Fruit fly (Drosophila melanogaster): ENCODE data around the gene CG9287.
A peak's percentile ranks its signal among the peaks of the same experiment; 100 is the strongest.

Gene CG9287

DNA sequence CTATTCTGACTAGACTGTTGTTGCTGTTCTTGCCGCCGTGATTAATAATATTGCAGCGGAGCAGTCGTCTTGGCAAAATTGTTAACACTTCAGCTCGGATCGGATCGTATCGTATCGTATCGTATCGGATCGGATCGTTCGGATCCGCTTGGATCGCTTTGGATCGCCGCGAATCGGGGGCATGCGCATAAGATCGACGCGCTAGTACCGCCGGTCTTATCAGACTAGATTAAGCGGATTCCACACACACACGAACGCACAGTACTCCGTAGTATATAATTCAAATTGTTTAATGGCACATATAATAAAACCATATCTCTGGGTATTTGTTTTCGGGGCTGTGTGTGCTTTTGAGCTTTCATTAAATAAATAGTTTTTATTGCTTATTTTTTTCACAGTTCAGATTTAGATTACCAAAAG lies 20.3 kb upstream of the CG9287 start (continued):
- TF ChIP-seq corto (GFP tag; optimal IDR thresholded peaks at IDR 0.05) (no peak), Rfx (GFP tag; IDR thresholded peaks at IDR 0.05) (peak; percentile 46; the same call in 1 of the 2 replicates), CG1602 (GFP tag; optimal IDR thresholded peaks at IDR 0.05) (no peak), crc (GFP tag; optimal IDR thresholded peaks at IDR 0.05) (no peak), CG18476 (GFP tag; optimal IDR thresholded peaks at IDR 0.05) (no peak), mirr (GFP tag; optimal IDR thresholded peaks at IDR 0.05) (peak; percentile 98), Abd-B (GFP tag; optimal IDR thresholded peaks at IDR 0.05) (no peak), onecut (GFP tag; IDR thresholded peaks at IDR 0.05) (peak; percentile 43; the same call in 1 of the 2 replicates), CG6254 (GFP tag; optimal IDR thresholded peaks at IDR 0.05) (peak; percentile 51), sim (GFP tag; IDR thresholded peaks at IDR 0.05) (no peak), kah (GFP tag; optimal IDR thresholded peaks at IDR 0.05) (peak; percentile 18), Sry-β (GFP tag; optimal IDR thresholded peaks at IDR 0.05) (peak; percentile 10), CG33213 (GFP tag; optimal IDR thresholded peaks at IDR 0.05) (peak; percentile 14), Blimp-1 (GFP tag; optimal IDR thresholded peaks at IDR 0.05) (peak; percentile 63), chinmo (GFP tag; IDR thresholded peaks at IDR 0.05; ENCODE audit: partially characterized antibody) (peak; percentile 90; the same call in 3 of the 4 replicates), CG18599 (GFP tag; optimal IDR thresholded peaks at IDR 0.05) (peak; percentile 76), CG10543 (GFP tag; optimal IDR thresholded peaks at IDR 0.05) (peak; percentile 94), CG4820 (GFP tag; optimal IDR thresholded peaks at IDR 0.05) (no peak), CG30431 (GFP tag; optimal IDR thresholded peaks at IDR 0.05) (no peak), CG10654 (GFP tag; optimal IDR thresholded peaks at IDR 0.05) (no peak), Dref (GFP tag; IDR thresholded peaks at IDR 0.05) (no peak), repo (GFP tag; optimal IDR thresholded peaks at IDR 0.05) (no peak), sc (optimal IDR thresholded peaks at IDR 0.05) (no peak), sc (GFP tag; optimal IDR thresholded peaks at IDR 0.05) (peak; percentile 6), CG32532 (GFP tag; IDR thresholded peaks at IDR 0.05) (peak; percentile 42; the same call in 1 of the 2 replicates), Trl (optimal IDR thresholded peaks at IDR 0.05) (no peak), Trl (GFP tag; optimal IDR thresholded peaks at IDR 0.05) (peak; percentile 1), Lim3 (GFP tag; IDR thresholded peaks at IDR 0.05) (no peak), nom (GFP tag; optimal IDR thresholded peaks at IDR 0.05) (no peak), CG9817 (tag; optimal IDR thresholded peaks at IDR 0.05) (no peak), CG9215 (GFP tag; IDR thresholded peaks at IDR 0.05) (no peak), cwo (GFP tag; optimal IDR thresholded peaks at IDR 0.05) (peak; percentile 52), CG5180 (GFP tag; optimal IDR thresholded peaks at IDR 0.05) (peak; percentile 51), CG10979 (tag; optimal IDR thresholded peaks at IDR 0.05) (peak; percentile 1), Scr (GFP tag; IDR thresholded peaks at IDR 0.05; ENCODE audit: partially characterized antibody) (no peak), stc (GFP tag; IDR thresholded peaks at IDR 0.05) (no peak), CG12769 (tag; optimal IDR thresholded peaks at IDR 0.05) (peak; percentile 60), Hsf (GFP tag; optimal IDR thresholded peaks at IDR 0.05) (no peak), Opbp (GFP tag; IDR thresholded peaks at IDR 0.05; ENCODE audit: partially characterized antibody) (no peak), CG7839 (tag; optimal IDR thresholded peaks at IDR 0.05) (peak; percentile 2), Sry-δ (GFP tag; optimal IDR thresholded peaks at IDR 0.05) (no peak), CG8944 (GFP tag; optimal IDR thresholded peaks at IDR 0.05) (no peak), CG5245 (GFP tag; optimal IDR thresholded peaks at IDR 0.05) (no peak), PHDP (tag; optimal IDR thresholded peaks at IDR 0.05) (peak; percentile 71), CG17568 (GFP tag; optimal IDR thresholded peaks at IDR 0.05) (peak; percentile 75), Stat92E (GFP tag; optimal IDR thresholded peaks at IDR 0.05) (no peak), so (GFP tag; IDR thresholded peaks at IDR 0.05) (peak; percentile 25; the same call in 1 of the 3 replicates), schlank (tag; optimal IDR thresholded peaks at IDR 0.05) (peak; percentile 55), CG17328 (GFP tag; IDR thresholded peaks at IDR 0.05) (0 out of 2 replicates have a peak, but pooled peaks have one; percentile 27), H15 (GFP tag; IDR thresholded peaks at IDR 0.05) (no peak)

Measured in whole organism, embryonic.